ENCODE assay signal across 2 fruit fly cellular contexts in the genomic region with DNA sequence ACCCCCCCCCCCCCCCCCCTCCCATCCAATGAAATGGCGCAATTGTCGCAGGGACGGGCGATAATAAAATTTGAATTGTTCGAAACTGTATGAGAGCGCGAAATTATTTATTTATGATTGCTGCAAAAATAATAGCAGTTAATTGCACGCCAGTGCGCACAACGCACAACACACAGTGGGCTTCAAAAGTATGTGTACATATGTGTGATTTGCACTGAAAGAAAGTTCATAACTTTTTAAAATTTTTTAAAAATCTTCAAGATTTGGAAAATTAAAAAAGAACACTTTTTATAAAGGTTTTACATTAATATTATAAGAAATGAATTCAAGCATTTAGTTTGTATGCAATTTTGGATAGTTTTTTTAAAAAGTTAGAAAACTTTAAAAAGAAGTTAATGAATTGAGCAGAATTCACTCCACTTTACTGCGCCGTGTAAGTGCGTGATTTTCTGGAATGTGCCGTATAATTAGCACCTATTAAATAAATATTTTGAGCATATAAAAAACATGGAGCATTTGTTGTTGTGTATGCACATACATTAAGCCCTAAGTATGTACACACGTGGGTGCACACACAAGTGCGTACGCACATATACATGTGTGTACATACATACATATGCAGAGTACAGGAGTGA.
TF ChIP-seq lines count a peak whose summit lies in the region.

No protein-coding gene starts in this region.

TF ChIP-seq in whole organism, embryonic, 481 proteins besides CTCF, POLR2A, EP300 and RAD21 (continued from another document and continues in another):
- TF ChIP-seq CG10979 (tag; optimal IDR thresholded peaks at IDR 0.05; lab: Kevin White, UChicago) (peak; percentile 51), CG7357 (GFP tag; IDR thresholded peaks at IDR 0.05; lab: Robert Waterston, UW) (no peak), CoRest (tag; optimal IDR thresholded peaks at IDR 0.05; lab: Kevin White, UChicago) (peak; percentile 19), trem (tag; optimal IDR thresholded peaks at IDR 0.05; lab: Kevin White, UChicago) (peak; percentile 11), sug (tag; optimal IDR thresholded peaks at IDR 0.05; lab: Kevin White, UChicago) (no peak), CG8388 (GFP tag; optimal IDR thresholded peaks at IDR 0.05; lab: Kevin White, UChicago) (peak; percentile 90), CG8944 (GFP tag; optimal IDR thresholded peaks at IDR 0.05; lab: Kevin White, UChicago) (no peak), Hr78 (GFP tag; optimal IDR thresholded peaks at IDR 0.05; lab: Kevin White, UChicago) (no peak), CG17829 (tag; optimal IDR thresholded peaks at IDR 0.05; lab: Kevin White, UChicago) (peak; percentile 38), kay (GFP tag; optimal IDR thresholded peaks at IDR 0.05; lab: Kevin White, UChicago) (no peak), peb (GFP tag; IDR thresholded peaks at IDR 0.05; lab: Robert Waterston, UW) (no peak), CG11723 (GFP tag; optimal IDR thresholded peaks at IDR 0.05; lab: Kevin White, UChicago) (no peak), Sox102F (GFP tag; optimal IDR thresholded peaks at IDR 0.05; lab: Kevin White, UChicago) (no peak), lola (GFP tag; optimal IDR thresholded peaks at IDR 0.05; lab: Kevin White, UChicago) (peak in 1 of 3 experiments; percentile 55), Six4 (GFP tag; optimal IDR thresholded peaks at IDR 0.05; lab: Kevin White, UChicago) (no peak), sc (optimal IDR thresholded peaks at IDR 0.05; lab: Kevin White, UChicago) (no peak), sc (GFP tag; optimal IDR thresholded peaks at IDR 0.05; lab: Kevin White, UChicago) (peak; percentile 17), CG10267 (tag; optimal IDR thresholded peaks at IDR 0.05; lab: Kevin White, UChicago) (peak; percentile 31), CG2712 (tag; optimal IDR thresholded peaks at IDR 0.05; lab: Kevin White, UChicago) (peak; percentile 49), Oli (tag; optimal IDR thresholded peaks at IDR 0.05; lab: Kevin White, UChicago) (peak; percentile 18), zf30C (GFP tag; optimal IDR thresholded peaks at IDR 0.05; lab: Kevin White, UChicago) (peak; percentile 44), CG7839 (tag; optimal IDR thresholded peaks at IDR 0.05; lab: Kevin White, UChicago) (peak; percentile 14), CG1832 (GFP tag; optimal IDR thresholded peaks at IDR 0.05; lab: Kevin White, UChicago) (no peak), sima (GFP tag; optimal IDR thresholded peaks at IDR 0.05; lab: Kevin White, UChicago) (no peak), Mad (GFP tag; optimal IDR thresholded peaks at IDR 0.05; lab: Kevin White, UChicago) (no peak), HLHmδ (GFP tag; optimal IDR thresholded peaks at IDR 0.05; lab: Kevin White, UChicago) (no peak), gsb-n (tag; optimal IDR thresholded peaks at IDR 0.05; lab: Kevin White, UChicago) (peak; percentile 10), twi (tag; optimal IDR thresholded peaks at IDR 0.05; lab: Kevin White, UChicago) (peak; percentile 20), Atf6 (GFP tag; IDR thresholded peaks at IDR 0.05; lab: Robert Waterston, UW) (no peak), tll (GFP tag; optimal IDR thresholded peaks at IDR 0.05; lab: Kevin White, UChicago) (no peak), sens (GFP tag; lab: Kevin White, UChicago) (peak; percentile 69), fd96Cb (tag; optimal IDR thresholded peaks at IDR 0.05; lab: Kevin White, UChicago) (peak; percentile 9), wor (GFP tag; IDR thresholded peaks at IDR 0.05; lab: Robert Waterston, UW) (no peak), prd (optimal IDR thresholded peaks at IDR 0.05; lab: Kevin White, UChicago) (no peak), prd (GFP tag; IDR thresholded peaks at IDR 0.05; lab: Robert Waterston, UW) (no peak; the same call in 2 of the 3 replicates), croc (GFP tag; conservative IDR thresholded peaks at IDR 0.05; lab: Robert Waterston, UW) (no peak), ara (GFP tag; IDR thresholded peaks at IDR 0.05; lab: Robert Waterston, UW) (peak; percentile 68), phol (tag; optimal IDR thresholded peaks at IDR 0.05; lab: Kevin White, UChicago) (peak; percentile 38), CG10654 (GFP tag; optimal IDR thresholded peaks at IDR 0.05; lab: Kevin White, UChicago) (no peak), CG16815 (GFP tag; optimal IDR thresholded peaks at IDR 0.05; lab: Kevin White, UChicago) (peak; percentile 18), CG17361 (GFP tag; IDR thresholded peaks at IDR 0.05; lab: Robert Waterston, UW) (peak; percentile 60), Sin3A (optimal IDR thresholded peaks at IDR 0.05; lab: Kevin White, UChicago) (no peak), dmrt11E (tag; optimal IDR thresholded peaks at IDR 0.05; lab: Kevin White, UChicago) (peak; percentile 69), Oaz (GFP tag; IDR thresholded peaks at IDR 0.05; lab: Robert Waterston, UW) (no peak), kni (GFP tag; optimal IDR thresholded peaks at IDR 0.05; lab: Kevin White, UChicago) (no peak), CG1602 (GFP tag; optimal IDR thresholded peaks at IDR 0.05; lab: Kevin White, UChicago) (peak; percentile 29), CG12391 (tag; optimal IDR thresholded peaks at IDR 0.05; lab: Kevin White, UChicago) (peak; percentile 23), grau (tag; optimal IDR thresholded peaks at IDR 0.05; lab: Kevin White, UChicago) (peak; percentile 8), usp (GFP tag; optimal IDR thresholded peaks at IDR 0.05; lab: Kevin White, UChicago) (no peak), CG17186 (GFP tag; optimal IDR thresholded peaks at IDR 0.05; lab: Kevin White, UChicago) (no peak), CG14710 (tag; optimal IDR thresholded peaks at IDR 0.05; lab: Kevin White, UChicago) (peak; percentile 44), Mes4 (GFP tag; optimal IDR thresholded peaks at IDR 0.05; lab: Kevin White, UChicago) (no peak), CG10565 (GFP tag; optimal IDR thresholded peaks at IDR 0.05; lab: Kevin White, UChicago) (no peak), otp (GFP tag; IDR thresholded peaks at IDR 0.05; lab: Robert Waterston, UW) (0 out of 3 replicates have a peak, but pooled peaks have one; percentile 32), ewg (GFP tag; optimal IDR thresholded peaks at IDR 0.05; lab: Kevin White, UChicago) (no peak), Sox100B (GFP tag; optimal IDR thresholded peaks at IDR 0.05; lab: Kevin White, UChicago) (peak; percentile 16), pzg (GFP tag; optimal IDR thresholded peaks at IDR 0.05; lab: Kevin White, UChicago) (no peak), CG9817 (tag; optimal IDR thresholded peaks at IDR 0.05; lab: Kevin White, UChicago) (no peak), CG13775 (GFP tag; optimal IDR thresholded peaks at IDR 0.05; lab: Kevin White, UChicago) (peak; percentile 37), eve (GFP tag; optimal IDR thresholded peaks at IDR 0.05; lab: Kevin White, UChicago) (peak in 1 of 2 experiments; percentile 20), salm (tag; optimal IDR thresholded peaks at IDR 0.05; lab: Kevin White, UChicago) (no peak), al (GFP tag; IDR thresholded peaks at IDR 0.05; lab: Robert Waterston, UW) (no peak), dmrt99B (tag; optimal IDR thresholded peaks at IDR 0.05; lab: Kevin White, UChicago) (no peak), CG4820 (GFP tag; optimal IDR thresholded peaks at IDR 0.05; lab: Kevin White, UChicago) (peak; percentile 6), dysf (GFP tag; IDR thresholded peaks at IDR 0.05; lab: Robert Waterston, UW) (no peak)

TF ChIP-seq in whole organism, prepupa, 60 proteins besides CTCF, POLR2A, EP300 and RAD21 (continued from another document):
- TF ChIP-seq Hr4 (GFP tag; optimal IDR thresholded peaks at IDR 0.05; lab: Kevin White, UChicago) (peak; percentile 39), CG8119 (GFP tag; IDR thresholded peaks at IDR 0.05; lab: Robert Waterston, UW) (no peak), vri (GFP tag; optimal IDR thresholded peaks at IDR 0.05; lab: Kevin White, UChicago) (no peak), CG32006 (GFP tag; optimal IDR thresholded peaks at IDR 0.05; lab: Kevin White, UChicago) (peak; percentile 45), acj6 (GFP tag; optimal IDR thresholded peaks at IDR 0.05; lab: Kevin White, UChicago) (peak; percentile 51), fkh (GFP tag; optimal IDR thresholded peaks at IDR 0.05; lab: Kevin White, UChicago) (peak; percentile 36), Eip75B (GFP tag; optimal IDR thresholded peaks at IDR 0.05; lab: Kevin White, UChicago) (no peak), cyc (GFP tag; optimal IDR thresholded peaks at IDR 0.05; lab: Kevin White, UChicago) (peak; percentile 30), CG4318 (GFP tag; optimal IDR thresholded peaks at IDR 0.05; lab: Kevin White, UChicago) (peak; percentile 28), dsx (GFP tag; optimal IDR thresholded peaks at IDR 0.05; lab: Kevin White, UChicago; ENCODE audit: poor library complexity, severe bottlenecking) (no peak), Met (GFP tag; optimal IDR thresholded peaks at IDR 0.05; lab: Kevin White, UChicago) (peak; percentile 35), ss (GFP tag; optimal IDR thresholded peaks at IDR 0.05; lab: Kevin White, UChicago) (no peak), CG8319 (GFP tag; optimal IDR thresholded peaks at IDR 0.05; lab: Kevin White, UChicago) (no peak), CG10631 (GFP tag; optimal IDR thresholded peaks at IDR 0.05; lab: Kevin White, UChicago) (no peak), spab (GFP tag; optimal IDR thresholded peaks at IDR 0.05; lab: Kevin White, UChicago) (no peak), pdm3 (GFP tag; optimal IDR thresholded peaks at IDR 0.05; lab: Kevin White, UChicago) (peak; percentile 28), Hr39 (GFP tag; optimal IDR thresholded peaks at IDR 0.05; lab: Kevin White, UChicago) (peak; percentile 30), CG9139 (GFP tag; optimal IDR thresholded peaks at IDR 0.05; lab: Kevin White, UChicago) (no peak), Smox (GFP tag; optimal IDR thresholded peaks at IDR 0.05; lab: Kevin White, UChicago) (peak; percentile 35), CG11902 (GFP tag; optimal IDR thresholded peaks at IDR 0.05; lab: Kevin White, UChicago) (no peak), Lpt (GFP tag; optimal IDR thresholded peaks at IDR 0.05; lab: Kevin White, UChicago) (no peak), Sox102F (GFP tag; optimal IDR thresholded peaks at IDR 0.05; lab: Kevin White, UChicago) (no peak), Eip93F (GFP tag; optimal IDR thresholded peaks at IDR 0.05; lab: Kevin White, UChicago) (no peak), topi (GFP tag; optimal IDR thresholded peaks at IDR 0.05; lab: Kevin White, UChicago) (peak; percentile 31), CG3919 (GFP tag; optimal IDR thresholded peaks at IDR 0.05; lab: Kevin White, UChicago) (peak; percentile 32), CG8632 (GFP tag; optimal IDR thresholded peaks at IDR 0.05; lab: Kevin White, UChicago) (no peak), net (GFP tag; optimal IDR thresholded peaks at IDR 0.05; lab: Kevin White, UChicago) (no peak), eg (GFP tag; IDR thresholded peaks at IDR 0.05; lab: Robert Waterston, UW) (no peak), salr (GFP tag; optimal IDR thresholded peaks at IDR 0.05; lab: Kevin White, UChicago) (peak in 1 of 2 experiments; percentile 10), CG11294 (GFP tag; IDR thresholded peaks at IDR 0.05; lab: Robert Waterston, UW) (no peak), CG11762 (GFP tag; optimal IDR thresholded peaks at IDR 0.05; lab: Kevin White, UChicago; ENCODE audit: insufficient read depth) (no peak), lz (GFP tag; optimal IDR thresholded peaks at IDR 0.05; lab: Kevin White, UChicago) (no peak), Sox14 (GFP tag; optimal IDR thresholded peaks at IDR 0.05; lab: Kevin White, UChicago) (no peak), Eip78C (GFP tag; lab: Kevin White, UChicago) (peak; percentile 90), CG16779 (tag; optimal IDR thresholded peaks at IDR 0.05; lab: Kevin White, UChicago) (no peak), CG34406 (GFP tag; optimal IDR thresholded peaks at IDR 0.05; lab: Kevin White, UChicago) (no peak), achi (GFP tag; optimal IDR thresholded peaks at IDR 0.05; lab: Kevin White, UChicago) (no peak)
